Worm (Caenorhabditis elegans): ENCODE data around the gene clu-1.

DNA sequence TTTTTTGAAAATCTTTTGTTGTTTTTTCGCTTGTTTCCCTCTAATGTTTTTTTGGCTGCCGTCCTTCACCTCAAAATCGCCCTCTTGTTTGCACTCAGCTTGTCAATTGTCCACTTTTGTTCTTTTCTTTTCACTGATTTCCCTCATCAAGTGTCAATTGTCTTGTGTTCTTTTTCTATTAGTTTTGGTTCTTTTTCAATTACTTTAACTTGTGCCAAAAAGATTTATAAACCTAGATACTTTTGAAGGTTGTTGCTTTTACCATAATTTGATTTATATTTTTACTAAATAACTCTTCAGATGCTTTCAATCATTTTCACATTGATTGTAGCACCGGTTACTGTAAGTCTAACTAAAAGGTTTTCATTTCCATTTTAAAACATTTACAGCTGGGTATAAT, 47.2 kb upstream of the clu-1 start, which contains the start of gene C48B4.13:
- TF ChIP-seq him-1 (tag; optimal IDR thresholded peaks at IDR 0.05) (no peak), W03F9.2 (tag; optimal IDR thresholded peaks at IDR 0.05) (no peak), dao-5 (tag; optimal IDR thresholded peaks at IDR 0.05) (no peak)
